Fruit fly (Drosophila melanogaster) ovary, adult (tissue): ENCODE measurements around the gene D19B.
"Not testable (repeated sequence)": the region's sequence is repeated elsewhere in the genome, so short reads cannot be mapped to it uniquely, and the experiment has no call there.

Experiments
- CG17801 ChIP-seq: fragments of 200-800 bp; optimal IDR thresholded peaks from 2 replicates; lab custom pipeline; 2019; ENCODE audit warnings: missing biosample characterization, mild to moderate bottlenecking, missing genetic modification characterization, moderate library complexity; ENCODE audit not compliant: partially characterized antibody

Gene D19B

DNA sequence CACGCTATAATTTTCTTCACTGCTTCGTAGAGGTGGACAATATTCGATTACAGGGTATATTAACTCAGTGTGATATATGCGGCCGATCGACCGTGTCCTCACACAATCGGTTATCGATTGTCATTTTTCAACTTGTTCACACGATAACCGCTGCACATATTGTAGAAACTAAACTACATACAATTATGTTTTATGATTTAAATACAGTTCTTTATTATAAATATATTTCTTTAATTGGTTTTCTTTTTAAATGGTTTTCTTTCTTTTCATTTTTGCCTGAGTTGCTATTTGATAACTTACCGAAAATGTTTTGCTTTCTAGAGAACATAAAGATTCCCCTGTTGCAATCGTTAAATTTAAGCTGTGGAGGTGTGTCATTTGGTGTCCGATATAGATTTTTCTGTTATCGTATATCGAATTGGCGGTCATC is 10.9 kb downstream of the D19B start, which contains the start of the genes fmt and CG7376:
TSS of gene fmt (minus strand) at position 55 of the 430 bp plus-strand sequence.
TSS of gene CG7376 (plus strand) at position 423 of the 430 bp plus-strand sequence.
- peak; percentile 36 for TF ChIP-seq CG17801

DNA sequence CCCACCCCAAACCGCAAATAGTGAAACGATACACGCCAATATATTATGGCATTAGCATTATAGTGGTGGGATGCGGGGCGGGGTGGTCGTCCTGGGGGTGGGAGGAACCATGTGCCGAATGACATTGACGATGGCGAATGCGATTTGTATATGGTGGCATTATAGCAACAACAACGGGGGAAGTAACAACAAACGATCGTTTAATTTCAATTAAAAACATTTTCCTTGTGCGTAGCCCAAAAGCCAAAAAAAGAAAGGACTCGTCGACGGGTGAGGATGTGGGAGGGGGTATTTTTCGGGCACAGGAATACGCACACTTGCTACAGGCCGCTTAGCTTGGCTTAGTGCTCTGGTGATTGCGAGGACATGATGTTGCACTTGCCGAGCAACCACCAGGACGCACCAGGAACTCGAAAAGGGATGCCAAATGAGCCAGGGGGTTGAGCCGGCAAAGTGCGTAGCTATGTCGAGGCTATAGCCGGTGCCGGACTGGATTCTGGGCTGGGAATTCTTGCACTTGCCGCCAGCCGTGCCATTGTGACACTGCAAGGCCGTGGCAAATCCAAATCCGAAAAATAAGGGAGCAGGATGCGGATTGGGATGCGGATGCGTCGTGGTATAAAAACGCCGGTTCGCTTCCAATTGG is 22.1 kb downstream of the D19B start, which contains the start of gene Prdm13:
TSS of gene Prdm13 (plus strand) at position 645 of the 646 bp plus-strand sequence.
- no peak for TF ChIP-seq CG17801

dm6 chr3L:6161997-6162396 is 22.7 kb downstream of the D19B start:
- no peak for TF ChIP-seq CG17801

DNA sequence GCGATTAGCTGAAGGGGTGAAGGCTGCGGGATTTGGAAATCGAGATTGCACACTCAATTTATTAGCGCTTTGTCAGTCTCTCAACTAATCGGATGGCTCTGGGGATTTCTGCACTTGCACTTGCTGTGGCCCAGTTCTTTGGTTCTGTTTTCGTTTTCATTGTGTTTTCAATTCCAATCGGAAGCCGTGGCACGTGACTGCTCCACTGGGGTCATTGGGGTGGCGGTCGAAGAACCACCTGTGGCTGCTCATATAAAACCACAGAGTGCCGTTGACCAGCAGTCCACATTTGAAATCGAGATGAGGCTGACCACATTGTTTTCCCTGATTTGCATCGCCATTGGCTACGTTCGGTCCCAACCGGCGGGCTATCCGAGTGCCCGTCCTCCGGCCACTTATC is 24.2 kb downstream of the D19B start, which contains the start of gene Cpr65Az:
TSS of gene Cpr65Az (plus strand) at position 301 of the 400 bp plus-strand sequence.
- no peak for TF ChIP-seq CG17801

DNA sequence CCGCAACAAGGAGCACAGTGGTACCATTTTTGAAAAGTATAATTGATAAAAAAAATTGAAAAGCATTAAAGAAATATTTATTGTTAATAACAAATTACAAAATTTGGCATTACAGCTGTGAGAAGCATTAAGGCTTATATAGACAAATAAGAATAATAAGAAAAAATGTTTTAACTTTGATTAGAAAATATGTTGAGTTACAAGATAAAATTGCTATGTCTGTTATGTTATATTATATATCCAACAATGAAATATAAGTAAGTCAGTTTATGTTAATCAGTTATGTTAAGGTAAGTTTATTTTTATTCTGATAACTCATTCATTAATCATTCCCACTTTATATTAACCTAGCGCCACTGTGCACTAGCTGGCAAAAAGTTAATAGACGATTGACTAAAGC is 24.9 kb downstream of the D19B start:
- no peak for TF ChIP-seq CG17801

DNA sequence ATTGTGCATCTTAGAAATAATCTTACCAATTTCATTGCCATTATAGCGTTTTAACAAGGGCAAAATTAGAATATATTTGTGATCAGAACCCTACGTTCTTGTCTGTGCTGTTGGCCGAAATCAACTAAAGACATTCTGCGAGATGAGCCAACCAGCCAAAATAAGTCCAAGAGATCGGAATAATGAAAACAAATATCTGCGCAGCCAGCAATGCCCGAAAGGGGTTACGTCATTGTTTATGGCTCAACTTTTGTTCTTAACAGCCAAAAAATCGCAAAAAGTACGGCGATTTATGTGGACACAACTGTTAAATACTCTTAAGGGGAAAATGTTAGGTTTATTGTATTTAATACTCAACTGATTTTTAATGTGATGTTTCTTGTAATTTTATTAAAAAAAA is 26.2 kb downstream of the D19B start, which contains the start of gene Cpr65Ay:
TSS of gene Cpr65Ay (minus strand) at position 101 of the 400 bp plus-strand sequence.
- TF ChIP-seq CG17801, result no peak

dm6 chr3L:6157327-6158032 is 27.2 kb downstream of the D19B start, which contains the start of gene CG13297:
Gene CG13297, minus strand, starts transcription at chr3L:6157377.
- no peak for TF ChIP-seq CG17801

dm6 chr3L:6154951-6155394 is 29.7 kb downstream of the D19B start:
- TF ChIP-seq CG17801, result no peak

- TF ChIP-seq CG17801, result no peak
These were observed 32.2 kb downstream of the D19B start, which contains the start of gene Acp65Aa for dm6 chr3L:6152531-6152930. Gene Acp65Aa, minus strand, starts transcription at chr3L:6152745.

DNA sequence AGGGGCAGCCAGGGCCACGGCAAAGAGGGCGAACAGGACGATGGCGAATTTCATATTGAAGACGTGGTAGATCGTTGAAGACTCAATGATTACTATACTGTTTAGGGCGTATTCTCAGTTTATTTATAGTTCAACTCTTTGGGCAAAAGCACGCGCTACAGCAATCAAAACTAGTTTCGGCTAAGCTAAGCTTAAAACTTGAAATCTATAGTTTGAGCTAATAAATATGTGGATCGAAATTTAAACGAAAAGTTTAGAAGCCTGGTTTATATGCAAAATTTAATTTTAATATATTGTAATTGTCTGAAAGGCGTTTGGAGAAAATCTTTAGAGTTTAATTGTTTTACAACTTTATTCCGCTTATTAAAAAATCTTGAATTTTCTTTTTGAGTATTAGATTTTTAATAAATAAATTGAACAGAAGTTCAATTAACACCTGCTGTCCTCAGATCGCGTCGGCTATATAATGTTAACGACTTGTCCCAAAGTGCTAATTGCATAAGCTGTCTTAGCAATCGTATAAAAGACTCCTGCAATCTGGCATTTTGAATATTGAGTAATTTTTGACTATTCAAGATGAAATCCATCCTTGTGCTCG is 33.9 kb downstream of the D19B start, which contains the start of the genes Cpr65Ax2 and Lcp65Aa:
TSS of gene Cpr65Ax2 (minus strand) at position 101 of the 598 bp plus-strand sequence.
TSS of gene Lcp65Aa (plus strand) at position 548 of the 598 bp plus-strand sequence.
- not testable (repeated sequence) for TF ChIP-seq CG17801

- TF ChIP-seq CG17801, result not testable (repeated sequence)
These were observed 35.5 kb downstream of the D19B start, which contains the start of gene Lcp65Ab1 for dm6 chr3L:6149248-6149647. Gene Lcp65Ab1, plus strand, starts transcription at chr3L:6149548.

DNA sequence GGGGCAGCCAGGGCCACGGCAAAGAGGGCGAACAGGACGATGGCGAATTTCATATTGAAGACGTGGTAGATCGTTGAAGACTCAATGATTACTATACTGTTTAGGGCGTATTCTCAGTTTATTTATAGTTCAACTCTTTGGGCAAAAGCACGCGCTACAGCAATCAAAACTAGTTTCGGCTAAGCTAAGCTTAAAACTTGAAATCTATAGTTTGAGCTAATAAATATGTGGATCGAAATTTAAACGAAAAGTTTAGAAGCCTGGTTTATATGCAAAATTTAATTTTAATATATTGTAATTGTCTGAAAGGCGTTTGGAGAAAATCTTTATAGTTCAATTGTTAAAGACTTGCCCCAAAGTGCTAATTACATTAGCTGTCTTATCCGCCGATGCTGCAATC is 36.8 kb downstream of the D19B start, which contains the start of gene Cpr65Ax1:
TSS of gene Cpr65Ax1 (minus strand) at position 101 of the 400 bp plus-strand sequence.
- TF ChIP-seq CG17801, result not testable (repeated sequence)

dm6 chr3L:6146374-6146773 is 38.3 kb downstream of the D19B start, which contains the start of gene Lcp65Ab2:
Gene Lcp65Ab2, plus strand, starts transcription at chr3L:6146674.
- not testable (repeated sequence) for TF ChIP-seq CG17801

DNA sequence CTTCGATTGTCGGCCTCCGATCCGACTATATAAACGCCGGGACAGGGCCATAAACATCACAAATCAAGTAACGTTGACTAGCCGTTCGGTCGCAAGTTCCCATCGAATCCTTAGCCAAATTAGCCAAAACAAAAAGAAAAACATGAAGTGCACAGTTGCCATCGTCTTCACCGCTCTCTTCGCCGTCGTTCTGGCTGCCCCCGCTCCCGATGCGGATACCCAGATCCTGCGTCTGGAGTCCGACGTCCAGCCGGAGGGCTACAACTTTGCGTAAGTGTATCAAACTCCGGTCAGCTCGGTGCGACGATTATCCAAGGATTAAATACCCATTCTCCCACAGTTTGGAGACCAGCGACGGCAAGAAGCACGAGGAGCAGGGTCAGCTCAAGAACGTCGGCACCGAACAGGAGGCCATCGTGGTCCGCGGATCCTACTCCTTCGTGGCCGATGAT is 39.9 kb downstream of the D19B start, which contains the start of gene Lcp65Ac:
TSS of gene Lcp65Ac (plus strand) at position 51 of the 452 bp plus-strand sequence.
- TF ChIP-seq CG17801, result no peak

DNA sequence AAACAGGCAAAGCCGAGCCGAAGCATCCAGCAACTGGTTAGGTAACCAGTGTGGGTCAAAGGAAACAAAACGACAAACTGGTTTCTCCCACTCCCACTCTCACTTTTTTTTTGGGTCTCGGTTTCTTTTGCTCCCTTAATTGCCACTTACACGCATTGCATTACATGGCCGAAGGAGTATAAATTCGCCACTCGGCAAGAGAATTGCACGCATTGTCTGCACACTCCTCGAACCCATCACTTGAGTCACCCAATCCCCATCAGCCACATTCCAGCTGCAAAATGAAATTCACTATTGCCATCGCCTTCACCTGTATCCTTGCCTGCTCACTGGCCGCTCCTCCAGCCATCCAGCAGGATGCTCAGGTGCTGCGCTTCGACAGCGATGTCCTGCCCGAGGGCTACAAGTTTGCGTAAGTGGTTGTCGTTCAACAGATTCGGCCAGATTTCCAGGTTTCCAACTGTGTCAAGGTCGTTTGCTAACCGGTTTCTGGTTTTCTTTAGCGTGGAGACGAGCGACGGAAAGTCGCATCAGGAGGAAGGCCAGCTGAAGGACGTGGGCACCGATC is 41.4 kb downstream of the D19B start, which contains the start of gene Lcp65Ad:
TSS of gene Lcp65Ad (plus strand) at position 208 of the 568 bp plus-strand sequence.
- no peak for TF ChIP-seq CG17801

dm6 chr3L:6142313-6142712 is 42.4 kb downstream of the D19B start, which contains the start of gene Cpr65Aw:
Gene Cpr65Aw, minus strand, starts transcription at chr3L:6142413.
- no peak for TF ChIP-seq CG17801
